Fruit fly (Drosophila melanogaster) whole organism, prepupa: Measurements from ENCODE around the gene CG33796.

Source experiments
- Blimp-1 ChIP-seq: fragments of 200-800 bp; sonication (Bioruptor generic); optimal IDR thresholded peaks from 3 replicates; lab custom pipeline; 2017; ENCODE audit warnings: missing biosample characterization, missing genetic modification characterization, mild to moderate bottlenecking, moderate library complexity, missing genetic modification reagents
- CG15336 ChIP-seq: fragments of 200-800 bp; sonication (Bioruptor generic); IDR thresholded peaks from 2 replicates; pipeline ENCODE4 v1.3.6; 2022; ENCODE audit warnings: missing biosample characterization, missing genetic modification characterization
- CG6792 ChIP-seq: fragments of 200-800 bp; sonication (Bioruptor generic); optimal IDR thresholded peaks from 3 replicates; lab custom pipeline; 2016; ENCODE audit warnings: missing biosample characterization, missing genetic modification characterization
- Eip75B ChIP-seq: fragments of 200-800 bp; sonication (Bioruptor generic); optimal IDR thresholded peaks from 3 replicates; lab custom pipeline; 2016; ENCODE audit warnings: missing biosample characterization, missing genetic modification characterization
- Eip93F ChIP-seq: fragments of 200-800 bp; sonication (Bioruptor generic); optimal IDR thresholded peaks from 2 replicates; lab custom pipeline; 2016; ENCODE audit warnings: missing biosample characterization, mild to moderate bottlenecking, missing genetic modification characterization
- Hr4 ChIP-seq: fragments of 200-800 bp; sonication (Bioruptor generic); optimal IDR thresholded peaks from 3 replicates; lab custom pipeline; 2016; ENCODE audit warnings: missing biosample characterization, missing genetic modification characterization
- Lpt ChIP-seq: fragments of 200-800 bp; sonication (Bioruptor generic); optimal IDR thresholded peaks from 3 replicates; lab custom pipeline; 2016; ENCODE audit warnings: missing biosample characterization, missing genetic modification characterization
- Met ChIP-seq: fragments of 200-800 bp; sonication (Bioruptor generic); optimal IDR thresholded peaks from 3 replicates; lab custom pipeline; 2016; ENCODE audit warnings: missing biosample characterization, missing genetic modification characterization
- achi ChIP-seq: fragments of 200-800 bp; sonication (Bioruptor generic); optimal IDR thresholded peaks from 3 replicates; lab custom pipeline; 2016; ENCODE audit warnings: missing biosample characterization, missing genetic modification characterization
- esn ChIP-seq: fragments of 200-800 bp; sonication (Bioruptor generic); optimal IDR thresholded peaks from 2 replicates; lab custom pipeline; 2016; ENCODE audit warnings: missing biosample characterization, mild to moderate bottlenecking, missing genetic modification characterization, moderate library complexity
- pdm3 ChIP-seq: fragments of 200-800 bp; sonication (Bioruptor generic); optimal IDR thresholded peaks from 3 replicates; lab custom pipeline; 2016; ENCODE audit warnings: missing biosample characterization, missing genetic modification characterization
- spab ChIP-seq: fragments of 200-800 bp; sonication (Bioruptor generic); optimal IDR thresholded peaks from 2 replicates; lab custom pipeline; 2017; ENCODE audit warnings: missing biosample characterization, mild to moderate bottlenecking, missing genetic modification characterization, missing genetic modification reagents
- ss ChIP-seq, 2 experiments: fragments of 200-800 bp; sonication (Bioruptor generic); optimal IDR thresholded peaks; 2 replicates in 1 of 2; 3 replicates in 1 of 2; lab custom pipeline; 2017 to 2018; ENCODE audit warnings: mild to moderate bottlenecking in 2 of 2, missing biosample characterization in 2 of 2, missing genetic modification characterization in 2 of 2, moderate library complexity in 1 of 2

- TF ChIP-seq spab (GFP tag; lab: Kevin White, UChicago) (no peak), Met (no peak), esn (GFP tag; lab: Kevin White, UChicago) (no peak), Hr4 (GFP tag; lab: Kevin White, UChicago) (no peak), achi (GFP tag; lab: Kevin White, UChicago) (no peak), Blimp-1 (GFP tag; lab: Kevin White, UChicago) (no peak), ss (GFP tag; optimal IDR thresholded peaks at IDR 0.05; lab: Kevin White, UChicago) (no peak), Eip75B (GFP tag; lab: Kevin White, UChicago) (no peak), pdm3 (no peak), CG6792 (GFP tag; lab: Kevin White, UChicago) (no peak), Eip93F (GFP tag; lab: Kevin White, UChicago) (no peak), CG15336 (GFP tag; lab: Robert Waterston, UW) (0 out of 2 replicates have a peak, but pooled peaks have one; percentile 21), Lpt (GFP tag; lab: Kevin White, UChicago) (no peak)
Observed at dm6 chr3L:16151742-16152141, 18.2 kb downstream of the CG33796 start.
